Worm (Caenorhabditis elegans) whole organism, L4 larva: Measurements from ENCODE around the gene C31C9.7.

Experiments used
- D1046.2 ChIP-seq: fragments of 200-800 bp; sonication (Bioruptor generic); IDR thresholded peaks from 2 replicates; pipeline ENCODE4 v1.3.6; 2022; ENCODE audit warnings: missing genetic modification characterization, missing compliant biosample characterization
- F26F4.8 ChIP-seq: fragments of 200-800 bp; sonication (Bioruptor generic); conservative IDR thresholded peaks from 2 replicates; pipeline ENCODE4 v1.3.6; 2022; ENCODE audit warnings: missing genetic modification characterization, missing compliant biosample characterization
- F49E8.2 ChIP-seq: sonication (generic microtip); optimal IDR thresholded peaks from 2 replicates; lab custom pipeline; 2016; ENCODE audit warnings: missing compliant biosample characterization, mild to moderate bottlenecking, missing genetic modification characterization, borderline replicate concordance
- R02D3.7 ChIP-seq: fragments of 150-350 bp; sonication (generic microtip); optimal IDR thresholded peaks from 3 replicates; lab custom pipeline; 2014; ENCODE audit warnings: missing biosample characterization, missing genetic modification characterization
- T20F7.1 ChIP-seq: fragments of 200-800 bp; sonication (Bioruptor generic); optimal IDR thresholded peaks from 2 replicates; lab custom pipeline; 2018; ENCODE audit warnings: mild to moderate bottlenecking, missing genetic modification characterization, missing compliant biosample characterization
- T26A8.4 ChIP-seq: fragments of 200-800 bp; sonication (Bioruptor generic); IDR thresholded peaks from 2 replicates; pipeline ENCODE4 v1.3.6; 2022; ENCODE audit warnings: missing genetic modification characterization, missing compliant biosample characterization
- ZK546.5 ChIP-seq, 2 experiments: sonication (generic microtip); optimal IDR thresholded peaks; 2 replicates each; lab custom pipeline; 2017; ENCODE audit warnings: missing biosample characterization in 2 of 2, missing genetic modification characterization in 2 of 2
- aha-1 ChIP-seq: fragments of 150-350 bp; peaks from one replicate; lab custom pipeline; 2014; ENCODE audit warnings: missing biosample characterization, missing genetic modification characterization
- aly-2 ChIP-seq: sonication (generic microtip); optimal IDR thresholded peaks from 2 replicates; lab custom pipeline; 2018; ENCODE audit warnings: missing biosample characterization, missing genetic modification characterization
- ceh-32 ChIP-seq: sonication (generic microtip); optimal IDR thresholded peaks from 2 replicates; lab custom pipeline; 2016; ENCODE audit warnings: mild to moderate bottlenecking, missing genetic modification characterization, missing compliant biosample characterization; ENCODE audit not compliant: poor library complexity
- ceh-82 ChIP-seq: sonication (generic microtip); optimal IDR thresholded peaks from 2 replicates; lab custom pipeline; 2017; ENCODE audit warnings: missing biosample characterization, missing genetic modification characterization
- ces-1 ChIP-seq: fragments of 150-350 bp; sonication (generic microtip); optimal IDR thresholded peaks from 4 replicates; lab custom pipeline; 2014; ENCODE audit warnings: missing biosample characterization, missing genetic modification reagents, missing genetic modification characterization
- daf-16 ChIP-seq, 3 experiments: sonication (generic microtip); optimal IDR thresholded peaks; 2 replicates each; lab custom pipeline; 2016 to 2017; ENCODE audit warnings: missing genetic modification characterization in 3 of 3, missing genetic modification reagents in 3 of 3, mild to moderate bottlenecking in 2 of 3, missing compliant biosample characterization in 2 of 3, missing biosample characterization in 1 of 3, moderate library complexity in 1 of 3
- daf-8 ChIP-seq: fragments of 200-800 bp; sonication (Bioruptor generic); IDR thresholded peaks from 2 replicates; pipeline ENCODE4 v1.3.6; 2022; ENCODE audit warnings: missing genetic modification characterization, missing compliant biosample characterization
- dmd-8 ChIP-seq: fragments of 200-800 bp; sonication (Bioruptor generic); IDR thresholded peaks from 2 replicates; pipeline ENCODE4 v1.3.6; 2022; ENCODE audit warnings: missing genetic modification characterization, missing compliant biosample characterization
- dpl-1 ChIP-seq: fragments of 150-350 bp; optimal IDR thresholded peaks from 2 replicates; lab custom pipeline; 2014; ENCODE audit warnings: missing biosample characterization, missing genetic modification reagents, missing genetic modification characterization
- dve-1 ChIP-seq: sonication (generic microtip); optimal IDR thresholded peaks from 2 replicates; lab custom pipeline; 2017; ENCODE audit warnings: antibody characterized with exemption, mild to moderate bottlenecking, missing genetic modification characterization, missing compliant biosample characterization; ENCODE audit not compliant: insufficient read depth
- egl-43 ChIP-seq: fragments of 200-800 bp; sonication (Bioruptor generic); IDR thresholded peaks from 2 replicates; pipeline ENCODE4 v1.3.6; 2022; ENCODE audit warnings: missing genetic modification reagents, missing genetic modification characterization, missing compliant biosample characterization
- hif-1 ChIP-seq, 2 experiments: sonication (generic microtip); optimal IDR thresholded peaks; 2 replicates each; lab custom pipeline; 2016 to 2017; ENCODE audit warnings: missing compliant biosample characterization in 2 of 2, missing genetic modification characterization in 2 of 2, missing genetic modification reagents in 2 of 2, missing genotype in 2 of 2, mild to moderate bottlenecking in 1 of 2
- hlh-11 ChIP-seq: fragments of 200-800 bp; sonication (Bioruptor generic); optimal IDR thresholded peaks from 2 replicates; lab custom pipeline; 2018; ENCODE audit warnings: mild to moderate bottlenecking, missing genetic modification characterization, missing compliant biosample characterization
- jun-1 ChIP-seq: fragments of 150-350 bp; optimal IDR thresholded peaks from 2 replicates; lab custom pipeline; 2014; ENCODE audit warnings: missing biosample characterization, missing genetic modification reagents, missing genetic modification characterization
- lin-1 ChIP-seq: fragments of 200-800 bp; sonication (Bioruptor generic); IDR thresholded peaks from 2 replicates; pipeline ENCODE4 v1.3.6; 2022; ENCODE audit warnings: missing genetic modification reagents, missing genetic modification characterization, missing compliant biosample characterization
- lin-15B ChIP-seq: fragments of 150-350 bp; sonication (generic microtip); optimal IDR thresholded peaks from 3 replicates; lab custom pipeline; 2014; ENCODE audit warnings: missing biosample characterization, missing genetic modification characterization
- lin-29 ChIP-seq: fragments of 200-800 bp; sonication (Bioruptor generic); IDR thresholded peaks from 2 replicates; pipeline ENCODE4 v1.3.6; 2022; ENCODE audit warnings: missing genetic modification reagents, missing genetic modification characterization, missing compliant biosample characterization
- lin-38 ChIP-seq: fragments of 200-800 bp; sonication (Bioruptor generic); IDR thresholded peaks from 2 replicates; pipeline ENCODE4 v1.3.6; 2022; ENCODE audit warnings: missing genetic modification reagents, missing genetic modification characterization, missing compliant biosample characterization
- lin-39 ChIP-seq: fragments of 150-350 bp; optimal IDR thresholded peaks from 2 replicates; lab custom pipeline; 2014; ENCODE audit warnings: missing biosample characterization, missing genetic modification reagents, missing genetic modification characterization
- lir-3 ChIP-seq: sonication (generic microtip); optimal IDR thresholded peaks from 2 replicates; lab custom pipeline; 2016; ENCODE audit warnings: mild to moderate bottlenecking, missing genetic modification characterization, missing compliant biosample characterization
- mep-1 ChIP-seq: fragments of 150-350 bp; sonication (generic microtip); optimal IDR thresholded peaks from 3 replicates; lab custom pipeline; 2014; ENCODE audit warnings: missing biosample characterization, missing genetic modification characterization
- mes-2 ChIP-seq: sonication (generic microtip); optimal IDR thresholded peaks from 2 replicates; lab custom pipeline; 2016; ENCODE audit warnings: missing genotype, mild to moderate bottlenecking, missing genetic modification characterization, missing compliant biosample characterization; ENCODE audit not compliant: poor library complexity, severe bottlenecking
- nhr-102 ChIP-seq: sonication (generic microtip); optimal IDR thresholded peaks from 2 replicates; lab custom pipeline; 2016; ENCODE audit warnings: mild to moderate bottlenecking, missing genetic modification characterization, moderate library complexity, missing compliant biosample characterization
- nhr-11 ChIP-seq: fragments of 150-350 bp; optimal IDR thresholded peaks from 2 replicates; lab custom pipeline; 2014; ENCODE audit warnings: missing biosample characterization, missing genetic modification characterization
- nhr-237 ChIP-seq: sonication (generic microtip); optimal IDR thresholded peaks from 2 replicates; lab custom pipeline; 2017; ENCODE audit warnings: missing biosample characterization, missing genetic modification characterization
- nhr-42 ChIP-seq: fragments of 200-800 bp; sonication (Bioruptor generic); IDR thresholded peaks from 2 replicates; pipeline ENCODE4 v1.3.6; 2022; ENCODE audit warnings: missing genetic modification characterization, missing compliant biosample characterization
- nhr-48 ChIP-seq: sonication (generic microtip); optimal IDR thresholded peaks from 2 replicates; lab custom pipeline; 2016; ENCODE audit warnings: mild to moderate bottlenecking, missing genetic modification characterization, missing compliant biosample characterization
- nhr-6 ChIP-seq: fragments of 150-350 bp; optimal IDR thresholded peaks from 2 replicates; lab custom pipeline; 2014; ENCODE audit warnings: missing biosample characterization, missing genetic modification characterization
- rbr-2 ChIP-seq: sonication (generic microtip); optimal IDR thresholded peaks from 2 replicates; lab custom pipeline; 2016; ENCODE audit warnings: missing genotype, missing genetic modification characterization, missing compliant biosample characterization
- saeg-2 ChIP-seq: fragments of 200-800 bp; sonication (Bioruptor generic); IDR thresholded peaks from 2 replicates; pipeline ENCODE4 v1.3.6; 2022; ENCODE audit warnings: missing genetic modification reagents, missing genetic modification characterization, missing compliant biosample characterization
- snpc-1.2 ChIP-seq: fragments of 200-800 bp; sonication (Bioruptor generic); IDR thresholded peaks from 2 replicates; pipeline ENCODE4 v1.3.6; 2022; ENCODE audit warnings: missing genetic modification reagents, missing genetic modification characterization, missing compliant biosample characterization
- snpc-4 ChIP-seq: fragments of 150-350 bp; optimal IDR thresholded peaks from 2 replicates; lab custom pipeline; 2014; ENCODE audit warnings: missing biosample characterization, missing genetic modification characterization
- spr-1 ChIP-seq: sonication (generic microtip); optimal IDR thresholded peaks from 2 replicates; lab custom pipeline; 2016; ENCODE audit warnings: mild to moderate bottlenecking, missing genetic modification characterization, missing compliant biosample characterization
- vab-7 ChIP-seq: fragments of 200-800 bp; sonication (Bioruptor generic); IDR thresholded peaks from 2 replicates; pipeline ENCODE4 v1.3.6; 2022; ENCODE audit warnings: missing genetic modification reagents, missing genetic modification characterization, missing compliant biosample characterization
- zag-1 ChIP-seq: fragments of 150-350 bp; optimal IDR thresholded peaks from 2 replicates; lab custom pipeline; 2014; ENCODE audit warnings: missing biosample characterization, missing genetic modification characterization
- ztf-11 ChIP-seq: fragments of 150-350 bp; optimal IDR thresholded peaks from 2 replicates; lab custom pipeline; 2014; ENCODE audit warnings: missing biosample characterization, missing genetic modification characterization

Gene C31C9.7

ce11 chrII:13673605-13674193, 4.8 kb downstream of the C31C9.7 start (continued):
- TF ChIP-seq nhr-11 (tag; lab: Kevin White, UChicago) = no peak
- TF ChIP-seq daf-8 (GFP tag; lab: Robert Waterston, UW) = no peak
- no peak for TF ChIP-seq snpc-1.2 (GFP tag; lab: Robert Waterston, UW)
- no peak for TF ChIP-seq dpl-1
- TF ChIP-seq ces-1 (GFP tag; lab: Kevin White, UChicago) = no peak
- TF ChIP-seq D1046.2 (GFP tag; lab: Robert Waterston, UW) = no peak
- no peak for TF ChIP-seq F49E8.2 (tag; lab: Kevin White, UChicago)
- no peak for TF ChIP-seq R02D3.7 (tag; lab: Kevin White, UChicago)
- peak; percentile 45 for TF ChIP-seq nhr-102 (tag; lab: Kevin White, UChicago)
- TF ChIP-seq lin-38 (GFP tag; lab: Robert Waterston, UW) = no peak
- TF ChIP-seq ZK546.5 (tag; optimal IDR thresholded peaks at IDR 0.05; lab: Kevin White, UChicago) = no peak
- TF ChIP-seq lin-15B (tag; lab: Kevin White, UChicago) = no peak
- TF ChIP-seq nhr-237 = no peak
- peak; percentile 48 for TF ChIP-seq nhr-48 (tag; lab: Kevin White, UChicago)
- 0 out of 2 replicates have a peak, but pooled peaks have one; percentile 16 for TF ChIP-seq T26A8.4 (GFP tag; lab: Robert Waterston, UW)
- TF ChIP-seq jun-1 (tag; lab: Kevin White, UChicago) = no peak
- no peak for TF ChIP-seq nhr-42 (GFP tag; lab: Robert Waterston, UW)
- TF ChIP-seq spr-1 = no peak
- no peak for TF ChIP-seq lin-39 (tag; lab: Kevin White, UChicago)
- TF ChIP-seq nhr-6 = no peak
- TF ChIP-seq lin-1 = 0 out of 2 replicates have a peak, but pooled peaks have one; percentile 24
- TF ChIP-seq mes-2 = peak; percentile 11
- no peak for TF ChIP-seq dmd-8
- no peak for TF ChIP-seq rbr-2 (tag; lab: Kevin White, UChicago)
- peak; percentile 27 for TF ChIP-seq dve-1 (tag; lab: Kevin White, UChicago)
- no peak for TF ChIP-seq mep-1 (tag; lab: Kevin White, UChicago)
- TF ChIP-seq snpc-4 (tag; lab: Kevin White, UChicago) = no peak
- no peak for TF ChIP-seq saeg-2 (GFP tag; lab: Robert Waterston, UW)
- no peak for TF ChIP-seq F26F4.8 (GFP tag; lab: Robert Waterston, UW)
- TF ChIP-seq lin-29 (GFP tag; lab: Robert Waterston, UW) = no peak
- no peak for TF ChIP-seq aly-2
- TF ChIP-seq hlh-11 (tag; lab: Kevin White, UChicago) = peak; percentile 70
- TF ChIP-seq aha-1 (tag; lab: Kevin White, UChicago) = peak; percentile 15
- no peak for TF ChIP-seq ceh-32 (tag; lab: Kevin White, UChicago)
- no peak for TF ChIP-seq T20F7.1 (GFP tag; lab: Kevin White, UChicago)
- TF ChIP-seq egl-43 = no peak
- TF ChIP-seq hif-1 (tag; optimal IDR thresholded peaks at IDR 0.05; lab: Kevin White, UChicago) = peak in 1 of 2 experiments; percentile 7
- TF ChIP-seq ztf-11 (tag; lab: Kevin White, UChicago) = no peak
- no peak for TF ChIP-seq ceh-82 (tag; lab: Kevin White, UChicago)
- TF ChIP-seq daf-16 (GFP tag; optimal IDR thresholded peaks at IDR 0.05; lab: Kevin White, UChicago) = no peak
- TF ChIP-seq daf-16 (tag; optimal IDR thresholded peaks at IDR 0.05; lab: Kevin White, UChicago) = peak; percentile 4
- TF ChIP-seq vab-7 (GFP tag; lab: Robert Waterston, UW) = no peak
- no peak for TF ChIP-seq lir-3
- TF ChIP-seq zag-1 = no peak
- TF ChIP-seq, all 104 proteins: peak for 17
